Worm (Caenorhabditis elegans) whole organism, L4/young adult: Measurements from ENCODE around the gene nprl-2.

Experiments
- W03F9.2 ChIP-seq: fragments of 150-350 bp; optimal IDR thresholded peaks from 2 replicates; lab custom pipeline; 2014; ENCODE audit warnings: missing biosample characterization, missing genetic modification characterization
- dao-5 ChIP-seq: sonication (generic microtip); optimal IDR thresholded peaks from 2 replicates; lab custom pipeline; 2016; ENCODE audit warnings: missing genotype, missing genetic modification characterization, moderate library complexity, missing compliant biosample characterization
- him-1 ChIP-seq: sonication (generic microtip); optimal IDR thresholded peaks from 2 replicates; lab custom pipeline; 2016; ENCODE audit warnings: missing genotype, missing genetic modification reagents, missing genetic modification characterization, missing compliant biosample characterization

- no peak for TF ChIP-seq him-1 (tag; lab: Kevin White, UChicago)
- TF ChIP-seq dao-5 = no peak
- peak; percentile 52 for TF ChIP-seq W03F9.2
Measured at ce11 chrIV:7552958-7553553, 3.6 kb upstream of the nprl-2 start, which contains the start of gene dif-1.
